Worm (Caenorhabditis elegans) whole organism, midembryonic: ENCODE measurements around the gene ldp-1.
"Not testable (repeated sequence)": the region's sequence is repeated elsewhere in the genome, so short reads cannot be mapped to it uniquely, and the experiment has no call there.

Experiments used
- T22C8.4 ChIP-seq: fragments of 200-800 bp; sonication (Bioruptor generic); IDR thresholded peaks from 2 replicates; pipeline ENCODE4 v1.3.6; 2022; ENCODE audit warnings: missing genetic modification characterization, missing compliant biosample characterization
- cog-1 ChIP-seq: sonication (generic microtip); optimal IDR thresholded peaks from 2 replicates; lab custom pipeline; 2016; ENCODE audit warnings: missing genetic modification characterization, missing compliant biosample characterization
- flt-1 ChIP-seq: fragments of 200-800 bp; sonication (Bioruptor generic); IDR thresholded peaks from 2 replicates; pipeline ENCODE4 v1.3.6; 2022; ENCODE audit warnings: missing genetic modification characterization, missing compliant biosample characterization
- klf-2 ChIP-seq: fragments of 200-800 bp; sonication (Bioruptor generic); conservative IDR thresholded peaks from 2 replicates; pipeline ENCODE4 v1.3.6; 2022; ENCODE audit warnings: missing genetic modification reagents, missing genetic modification characterization, missing compliant biosample characterization
- med-1 ChIP-seq: sonication (generic microtip); optimal IDR thresholded peaks from 2 replicates; lab custom pipeline; 2017; ENCODE audit warnings: missing genetic modification characterization, mild to moderate bottlenecking, missing compliant biosample characterization, antibody characterized with exemption, missing genetic modification reagents; ENCODE audit not compliant: insufficient read depth
- ref-1 ChIP-seq: fragments of 200-800 bp; sonication (Bioruptor generic); conservative IDR thresholded peaks from 2 replicates; pipeline ENCODE4 v1.3.6; 2022; ENCODE audit warnings: missing genetic modification reagents, missing genetic modification characterization, missing compliant biosample characterization
- tab-1 ChIP-seq: fragments of 200-800 bp; sonication (Bioruptor generic); IDR thresholded peaks from 2 replicates; pipeline ENCODE4 v1.3.6; 2022; ENCODE audit warnings: missing genetic modification characterization, missing compliant biosample characterization
- ztf-23 ChIP-seq: fragments of 200-800 bp; sonication (Bioruptor generic); IDR thresholded peaks from 2 replicates; pipeline ENCODE4 v1.3.6; 2022; ENCODE audit warnings: missing genetic modification reagents, missing genetic modification characterization, missing compliant biosample characterization
- ztf-29 ChIP-seq: fragments of 200-800 bp; sonication (Bioruptor generic); IDR thresholded peaks from 2 replicates; pipeline ENCODE4 v1.3.6; 2022; ENCODE audit warnings: missing genetic modification reagents, missing genetic modification characterization, missing compliant biosample characterization

Gene ldp-1

ce11 chrV:2132675-2133074 lies 5.3 kb downstream of the ldp-1 start:
- TF ChIP-seq klf-2 (no peak), flt-1 (GFP tag; lab: Robert Waterston, UW) (no peak), ztf-23 (0 out of 2 replicates have a peak, but pooled peaks have one; percentile 17), med-1 (GFP tag; lab: Kevin White, UChicago) (no peak), tab-1 (no peak), ztf-29 (GFP tag; lab: Robert Waterston, UW) (no peak)

- TF ChIP-seq cog-1 (tag; lab: Kevin White, UChicago) (no peak), ztf-29 (GFP tag; lab: Robert Waterston, UW) (no peak)
These were observed 6.2 kb downstream of the ldp-1 start for ce11 chrV:2133512-2133911.

ce11 chrV:2134340-2134739 lies 7.0 kb downstream of the ldp-1 start:
- TF ChIP-seq ztf-29 (GFP tag; lab: Robert Waterston, UW), result no peak
- no peak for TF ChIP-seq flt-1 (GFP tag; lab: Robert Waterston, UW)
- no peak for TF ChIP-seq cog-1 (tag; lab: Kevin White, UChicago)
- TF ChIP-seq T22C8.4 (GFP tag; lab: Robert Waterston, UW), result no peak
- TF ChIP-seq klf-2, result no peak
- TF ChIP-seq tab-1, result no peak
- no peak for TF ChIP-seq med-1 (GFP tag; lab: Kevin White, UChicago)
- TF ChIP-seq ztf-23, result no peak
- no peak for TF ChIP-seq ref-1 (GFP tag; lab: Robert Waterston, UW)

ce11 chrV:2135323-2135722 lies 8.0 kb downstream of the ldp-1 start:
- no peak for TF ChIP-seq med-1 (GFP tag; lab: Kevin White, UChicago)
- TF ChIP-seq tab-1, result no peak
- TF ChIP-seq ref-1 (GFP tag; lab: Robert Waterston, UW), result no peak
- TF ChIP-seq cog-1 (tag; lab: Kevin White, UChicago), result no peak
- TF ChIP-seq klf-2, result no peak
- TF ChIP-seq T22C8.4 (GFP tag; lab: Robert Waterston, UW), result no peak
- no peak for TF ChIP-seq flt-1 (GFP tag; lab: Robert Waterston, UW)
- no peak for TF ChIP-seq ztf-29 (GFP tag; lab: Robert Waterston, UW)
- no peak for TF ChIP-seq ztf-23

ce11 chrV:2137010-2137409 lies 9.7 kb downstream of the ldp-1 start:
- no peak for TF ChIP-seq ref-1 (GFP tag; lab: Robert Waterston, UW)
- no peak for TF ChIP-seq ztf-23
- no peak for TF ChIP-seq med-1 (GFP tag; lab: Kevin White, UChicago)
- no peak for TF ChIP-seq T22C8.4 (GFP tag; lab: Robert Waterston, UW)
- TF ChIP-seq ztf-29 (GFP tag; lab: Robert Waterston, UW), result no peak
- TF ChIP-seq flt-1 (GFP tag; lab: Robert Waterston, UW), result no peak
- no peak for TF ChIP-seq tab-1

- TF ChIP-seq ref-1 (GFP tag; lab: Robert Waterston, UW) (no peak), med-1 (GFP tag; lab: Kevin White, UChicago) (no peak), ztf-29 (GFP tag; lab: Robert Waterston, UW) (no peak), tab-1 (no peak), flt-1 (GFP tag; lab: Robert Waterston, UW) (no peak), T22C8.4 (GFP tag; lab: Robert Waterston, UW) (no peak), ztf-23 (no peak), cog-1 (tag; lab: Kevin White, UChicago) (no peak), klf-2 (no peak)
These were observed 11.0 kb downstream of the ldp-1 start for ce11 chrV:2138287-2138686.

ce11 chrV:2139918-2140317 lies 12.6 kb downstream of the ldp-1 start, which contains the start of gene F22F7.7:
TSS of gene F22F7.7 (minus strand) at chrV:2140042.
- TF ChIP-seq ref-1 (GFP tag; lab: Robert Waterston, UW), result no peak
- no peak for TF ChIP-seq cog-1 (tag; lab: Kevin White, UChicago)

- TF ChIP-seq ztf-23, klf-2, tab-1: not testable (repeated sequence)
These were observed 17.1 kb downstream of the ldp-1 start, which contains the start of gene F22F7.12 for ce11 chrV:2144408-2144807. TSS of gene F22F7.12 (minus strand) at chrV:2144508.

ce11 chrV:2146044-2146443 lies 18.7 kb downstream of the ldp-1 start, which contains the start of gene str-52:
TSS of gene str-52 (minus strand) at chrV:2146144.
- no peak for TF ChIP-seq ref-1 (GFP tag; lab: Robert Waterston, UW)
- no peak for TF ChIP-seq ztf-29 (GFP tag; lab: Robert Waterston, UW)
- TF ChIP-seq T22C8.4 (GFP tag; lab: Robert Waterston, UW), result no peak
- no peak for TF ChIP-seq tab-1
- no peak for TF ChIP-seq flt-1 (GFP tag; lab: Robert Waterston, UW)
- no peak for TF ChIP-seq klf-2
- TF ChIP-seq med-1 (GFP tag; lab: Kevin White, UChicago), result no peak
- no peak for TF ChIP-seq ztf-23
- TF ChIP-seq cog-1 (tag; lab: Kevin White, UChicago), result no peak

- TF ChIP-seq med-1 (GFP tag; lab: Kevin White, UChicago) (no peak), T22C8.4 (GFP tag; lab: Robert Waterston, UW) (no peak), ztf-29 (GFP tag; lab: Robert Waterston, UW) (no peak), tab-1 (no peak), flt-1 (GFP tag; lab: Robert Waterston, UW) (no peak), ztf-23 (no peak), klf-2 (no peak), cog-1 (tag; lab: Kevin White, UChicago) (no peak), ref-1 (GFP tag; lab: Robert Waterston, UW) (no peak)
These were observed 19.5 kb downstream of the ldp-1 start, which contains the start of gene srbc-20 for ce11 chrV:2146795-2147194. TSS of gene srbc-20 (plus strand) at chrV:2147095.

- no peak for TF ChIP-seq ztf-23
- TF ChIP-seq cog-1 (tag; lab: Kevin White, UChicago), result no peak
- TF ChIP-seq klf-2, result no peak
- TF ChIP-seq tab-1, result no peak
- no peak for TF ChIP-seq ztf-29 (GFP tag; lab: Robert Waterston, UW)
- no peak for TF ChIP-seq T22C8.4 (GFP tag; lab: Robert Waterston, UW)
- TF ChIP-seq flt-1 (GFP tag; lab: Robert Waterston, UW), result no peak
- no peak for TF ChIP-seq ref-1 (GFP tag; lab: Robert Waterston, UW)
- TF ChIP-seq med-1 (GFP tag; lab: Kevin White, UChicago), result no peak
These were observed 22.1 kb downstream of the ldp-1 start, which contains the start of gene C45H4.21 for ce11 chrV:2149432-2149831. TSS of gene C45H4.21 (minus strand) at chrV:2149532.
